Worm (Caenorhabditis elegans) whole organism, late embryonic: ENCODE results near the gene C30E1.4.

Experiments
- C08G9.2 ChIP-seq: sonication (generic microtip); optimal IDR thresholded peaks from 2 replicates; lab custom pipeline; 2016; ENCODE audit warnings: mild to moderate bottlenecking, missing genetic modification characterization, moderate library complexity, missing compliant biosample characterization
- C38D4.7 ChIP-seq: fragments of 200-800 bp; sonication (Bioruptor generic); optimal IDR thresholded peaks from 2 replicates; lab custom pipeline; 2018; ENCODE audit warnings: mild to moderate bottlenecking, missing genetic modification characterization, moderate library complexity, missing compliant biosample characterization
- F13H6.1 ChIP-seq: sonication (generic microtip); optimal IDR thresholded peaks from 2 replicates; lab custom pipeline; 2016; ENCODE audit warnings: missing genetic modification characterization, missing compliant biosample characterization
- K02D7.2 ChIP-seq: sonication (generic microtip); optimal IDR thresholded peaks from 2 replicates; lab custom pipeline; 2017; ENCODE audit warnings: mild to moderate bottlenecking, missing genetic modification characterization, missing compliant biosample characterization
- K09A11.1 ChIP-seq: sonication (generic microtip); optimal IDR thresholded peaks from 2 replicates; lab custom pipeline; 2017; ENCODE audit warnings: antibody characterized with exemption, mild to moderate bottlenecking, missing genetic modification characterization, missing compliant biosample characterization; ENCODE audit not compliant: insufficient read depth
- T23F11.4 ChIP-seq: fragments of 200-800 bp; sonication (Bioruptor generic); optimal IDR thresholded peaks from 2 replicates; lab custom pipeline; 2018; ENCODE audit warnings: mild to moderate bottlenecking, missing genetic modification characterization, missing compliant biosample characterization
- ceh-14 ChIP-seq: sonication (generic microtip); optimal IDR thresholded peaks from 2 replicates; lab custom pipeline; 2016; ENCODE audit warnings: missing genotype, missing genetic modification characterization, missing compliant biosample characterization
- ceh-18 ChIP-seq: sonication (generic microtip); optimal IDR thresholded peaks from 2 replicates; lab custom pipeline; 2016; ENCODE audit warnings: missing genetic modification characterization, missing compliant biosample characterization
- ceh-19 ChIP-seq: fragments of 200-800 bp; sonication (Bioruptor generic); optimal IDR thresholded peaks from 2 replicates; lab custom pipeline; 2018; ENCODE audit warnings: mild to moderate bottlenecking, missing genetic modification characterization, missing compliant biosample characterization
- ceh-22 ChIP-seq: sonication (generic microtip); optimal IDR thresholded peaks from 2 replicates; lab custom pipeline; 2017; ENCODE audit warnings: missing biosample characterization, missing genetic modification characterization
- ceh-34 ChIP-seq: sonication (generic microtip); optimal IDR thresholded peaks from 2 replicates; lab custom pipeline; 2016; ENCODE audit warnings: mild to moderate bottlenecking, missing genetic modification characterization, missing compliant biosample characterization
- ceh-45 ChIP-seq: fragments of 200-800 bp; sonication (Bioruptor generic); IDR thresholded peaks from 2 replicates; pipeline ENCODE4 v1.3.6; 2022; ENCODE audit warnings: missing genetic modification reagents, missing genetic modification characterization, missing compliant biosample characterization
- ceh-48 ChIP-seq: sonication (generic microtip); optimal IDR thresholded peaks from 2 replicates; lab custom pipeline; 2016; ENCODE audit warnings: missing genetic modification characterization, inconsistent platforms, missing compliant biosample characterization
- ceh-6 ChIP-seq: fragments of 200-800 bp; sonication (Bioruptor generic); optimal IDR thresholded peaks from 2 replicates; lab custom pipeline; 2018; ENCODE audit warnings: mild to moderate bottlenecking, missing genetic modification characterization, missing compliant biosample characterization
- ceh-9 ChIP-seq: sonication (generic microtip); optimal IDR thresholded peaks from 2 replicates; lab custom pipeline; 2016; ENCODE audit warnings: mild to moderate bottlenecking, missing genetic modification characterization, inconsistent platforms, missing compliant biosample characterization
- che-1 ChIP-seq: sonication (generic microtip); optimal IDR thresholded peaks from 2 replicates; lab custom pipeline; 2016; ENCODE audit warnings: mild to moderate bottlenecking, missing genetic modification characterization, missing compliant biosample characterization
- dmd-4 ChIP-seq: sonication (generic microtip); optimal IDR thresholded peaks from 2 replicates; lab custom pipeline; 2016; ENCODE audit warnings: borderline replicate concordance, missing genetic modification characterization, missing compliant biosample characterization
- elt-4 ChIP-seq: sonication (generic microtip); optimal IDR thresholded peaks from 2 replicates; lab custom pipeline; 2016; ENCODE audit warnings: missing genetic modification characterization, missing compliant biosample characterization
- ets-4 ChIP-seq: sonication (generic microtip); optimal IDR thresholded peaks from 2 replicates; lab custom pipeline; 2016; ENCODE audit warnings: missing genetic modification characterization, missing compliant biosample characterization
- fax-1 ChIP-seq: sonication (generic microtip); optimal IDR thresholded peaks from 2 replicates; lab custom pipeline; 2016; ENCODE audit warnings: missing genotype, missing genetic modification characterization, missing compliant biosample characterization
- fkh-10 ChIP-seq: fragments of 150-350 bp; optimal IDR thresholded peaks from 2 replicates; lab custom pipeline; 2014; ENCODE audit warnings: missing biosample characterization, missing genetic modification reagents, missing genetic modification characterization
- gmeb-2 ChIP-seq: sonication (generic microtip); optimal IDR thresholded peaks from 2 replicates; lab custom pipeline; 2016; ENCODE audit warnings: missing genetic modification characterization, inconsistent platforms, missing compliant biosample characterization
- hlh-13 ChIP-seq: fragments of 200-800 bp; sonication (Bioruptor generic); optimal IDR thresholded peaks from 2 replicates; lab custom pipeline; 2018; ENCODE audit warnings: mild to moderate bottlenecking, missing genetic modification characterization, missing compliant biosample characterization
- hlh-15 ChIP-seq: sonication (generic microtip); optimal IDR thresholded peaks from 2 replicates; lab custom pipeline; 2016; ENCODE audit warnings: missing genetic modification characterization, missing compliant biosample characterization
- hlh-30 ChIP-seq: sonication (generic microtip); optimal IDR thresholded peaks from 2 replicates; lab custom pipeline; 2017; ENCODE audit warnings: antibody characterized with exemption, missing genetic modification characterization, missing compliant biosample characterization; ENCODE audit not compliant: insufficient read depth
- hlh-6 ChIP-seq: sonication (generic microtip); optimal IDR thresholded peaks from 2 replicates; lab custom pipeline; 2016; ENCODE audit warnings: missing genotype, missing genetic modification characterization, missing compliant biosample characterization
- hlh-8 ChIP-seq: sonication (generic microtip); optimal IDR thresholded peaks from 2 replicates; lab custom pipeline; 2016; ENCODE audit warnings: missing genotype, missing genetic modification characterization, missing compliant biosample characterization
- lim-6 ChIP-seq: sonication (generic microtip); optimal IDR thresholded peaks from 2 replicates; lab custom pipeline; 2016; ENCODE audit warnings: missing genetic modification characterization, missing compliant biosample characterization
- lin-11 ChIP-seq: fragments of 200-800 bp; sonication (Bioruptor generic); optimal IDR thresholded peaks from 2 replicates; lab custom pipeline; 2018; ENCODE audit warnings: mild to moderate bottlenecking, missing genetic modification characterization, missing compliant biosample characterization
- madf-2 ChIP-seq: sonication (generic microtip); optimal IDR thresholded peaks from 2 replicates; lab custom pipeline; 2017; ENCODE audit warnings: missing genetic modification characterization, missing compliant biosample characterization
- mec-3 ChIP-seq: sonication (generic microtip); optimal IDR thresholded peaks from 2 replicates; lab custom pipeline; 2016; ENCODE audit warnings: borderline replicate concordance, missing genetic modification characterization, missing compliant biosample characterization
- nfya-1 ChIP-seq: sonication (generic microtip); optimal IDR thresholded peaks from 2 replicates; lab custom pipeline; 2017; ENCODE audit warnings: missing genetic modification characterization, mild to moderate bottlenecking, missing compliant biosample characterization, antibody characterized with exemption, moderate library complexity
- nhr-11 ChIP-seq: fragments of 150-350 bp; optimal IDR thresholded peaks from 2 replicates; lab custom pipeline; 2014; ENCODE audit warnings: missing biosample characterization, missing genetic modification characterization
- nhr-232 ChIP-seq: sonication (generic microtip); optimal IDR thresholded peaks from 2 replicates; lab custom pipeline; 2016; ENCODE audit warnings: missing genetic modification characterization, missing compliant biosample characterization
- odd-2 ChIP-seq: sonication (generic microtip); optimal IDR thresholded peaks from 2 replicates; lab custom pipeline; 2017; ENCODE audit warnings: antibody characterized with exemption, mild to moderate bottlenecking, missing genetic modification characterization, missing compliant biosample characterization
- pag-3 ChIP-seq: sonication (generic microtip); optimal IDR thresholded peaks from 2 replicates; lab custom pipeline; 2016; ENCODE audit warnings: missing compliant biosample characterization, missing genetic modification characterization, borderline replicate concordance
- pat-9 ChIP-seq: fragments of 200-800 bp; sonication (Bioruptor generic); optimal IDR thresholded peaks from 2 replicates; lab custom pipeline; 2018; ENCODE audit warnings: mild to moderate bottlenecking, missing genetic modification characterization, moderate library complexity, missing compliant biosample characterization
- pax-1 ChIP-seq: fragments of 150-350 bp; optimal IDR thresholded peaks from 2 replicates; lab custom pipeline; 2014; ENCODE audit warnings: missing biosample characterization, missing genetic modification characterization
- pha-2 ChIP-seq: sonication (generic microtip); optimal IDR thresholded peaks from 2 replicates; lab custom pipeline; 2017; ENCODE audit warnings: mild to moderate bottlenecking, missing genetic modification characterization, missing compliant biosample characterization
- pros-1 ChIP-seq: fragments of 150-350 bp; optimal IDR thresholded peaks from 2 replicates; lab custom pipeline; 2014; ENCODE audit warnings: missing biosample characterization, missing genetic modification reagents, missing genetic modification characterization
- rnt-1 ChIP-seq: sonication (generic microtip); optimal IDR thresholded peaks from 2 replicates; lab custom pipeline; 2016; ENCODE audit warnings: missing genetic modification characterization, missing compliant biosample characterization
- sdc-2 ChIP-seq: sonication (generic microtip); optimal IDR thresholded peaks from 2 replicates; lab custom pipeline; 2016; ENCODE audit warnings: missing genotype, missing genetic modification characterization, missing compliant biosample characterization
- sox-2 ChIP-seq: fragments of 200-800 bp; sonication (Bioruptor generic); IDR thresholded peaks from 2 replicates; pipeline ENCODE4 v1.3.6; 2022; ENCODE audit warnings: missing genetic modification reagents, missing genetic modification characterization, missing compliant biosample characterization
- syd-9 ChIP-seq: sonication (generic microtip); optimal IDR thresholded peaks from 2 replicates; lab custom pipeline; 2016; ENCODE audit warnings: mild to moderate bottlenecking, missing genetic modification characterization, moderate library complexity, missing compliant biosample characterization
- tbx-2 ChIP-seq: sonication (generic microtip); optimal IDR thresholded peaks from 2 replicates; lab custom pipeline; 2016; ENCODE audit warnings: missing genetic modification characterization, missing compliant biosample characterization
- ttx-3 ChIP-seq: sonication (generic microtip); optimal IDR thresholded peaks from 2 replicates; lab custom pipeline; 2016; ENCODE audit warnings: missing genetic modification reagents, missing genetic modification characterization, missing compliant biosample characterization
- unc-3 ChIP-seq, 2 experiments: fragments of 200-800 bp in 1 of 2; sonication (Bioruptor generic) in 1 of 2; sonication (generic microtip) in 1 of 2; conservative IDR thresholded peaks in 1 of 2; optimal IDR thresholded peaks in 1 of 2; 2 replicates each; pipeline versions ENCODE4 v1.3.6 to Lab custom; 2016 to 2022; ENCODE audit warnings: missing compliant biosample characterization in 2 of 2, missing genetic modification characterization in 2 of 2, missing genetic modification reagents in 1 of 2
- unc-55 ChIP-seq: sonication (generic microtip); optimal IDR thresholded peaks from 2 replicates; lab custom pipeline; 2017; ENCODE audit warnings: missing biosample characterization, missing genetic modification reagents, missing genetic modification characterization
- unc-86 ChIP-seq: sonication (generic microtip); optimal IDR thresholded peaks from 2 replicates; lab custom pipeline; 2016; ENCODE audit warnings: missing genetic modification characterization, missing compliant biosample characterization
- zip-5 ChIP-seq: sonication (generic microtip); optimal IDR thresholded peaks from 2 replicates; lab custom pipeline; 2016; ENCODE audit warnings: missing genetic modification characterization, missing compliant biosample characterization

C30E1.4 gene

ce11 chrX:16943934-16944914 lies 20.5 kb downstream of the C30E1.4 start:
- TF ChIP-seq hlh-8 (tag; lab: Kevin White, UChicago) (peak; percentile 20), rnt-1 (no peak), hlh-13 (GFP tag; lab: Kevin White, UChicago) (no peak), pax-1 (tag; lab: Kevin White, UChicago) (peak; percentile 86), fkh-10 (GFP tag; lab: Kevin White, UChicago) (no peak), dmd-4 (tag; lab: Kevin White, UChicago) (no peak), F13H6.1 (no peak), fax-1 (peak; percentile 49), lin-11 (tag; lab: Kevin White, UChicago) (peak; percentile 2), ceh-18 (no peak), unc-55 (no peak), mec-3 (no peak), madf-2 (tag; lab: Kevin White, UChicago) (peak; percentile 37), ceh-34 (tag; lab: Kevin White, UChicago) (no peak), C08G9.2 (tag; lab: Kevin White, UChicago) (no peak), ceh-19 (GFP tag; lab: Kevin White, UChicago) (peak; percentile 72), nfya-1 (no peak), hlh-30 (tag; lab: Kevin White, UChicago) (no peak), sdc-2 (tag; lab: Kevin White, UChicago) (no peak), pha-2 (peak; percentile 5), K09A11.1 (tag; lab: Kevin White, UChicago) (no peak), hlh-15 (tag; lab: Kevin White, UChicago) (no peak), pag-3 (tag; lab: Kevin White, UChicago) (no peak), che-1 (peak; percentile 75), sox-2 (GFP tag; lab: Robert Waterston, UW) (no peak), ceh-22 (tag; lab: Kevin White, UChicago) (no peak), zip-5 (no peak), C38D4.7 (GFP tag; lab: Kevin White, UChicago) (peak; percentile 54), ttx-3 (tag; lab: Kevin White, UChicago) (no peak), syd-9 (tag; lab: Kevin White, UChicago) (no peak), unc-86 (tag; lab: Kevin White, UChicago) (no peak), ceh-9 (tag; lab: Kevin White, UChicago) (peak; percentile 63), T23F11.4 (GFP tag; lab: Kevin White, UChicago) (peak; percentile 47), ets-4 (tag; lab: Kevin White, UChicago) (no peak), K02D7.2 (tag; lab: Kevin White, UChicago) (no peak), unc-3 (GFP tag; conservative IDR thresholded peaks at IDR 0.05; lab: Robert Waterston, UW) (peak; percentile 30; the same call in 1 of the 2 replicates), unc-3 (tag; optimal IDR thresholded peaks at IDR 0.05; lab: Kevin White, UChicago) (no peak), nhr-232 (tag; lab: Kevin White, UChicago) (no peak), tbx-2 (tag; lab: Kevin White, UChicago) (no peak), hlh-6 (tag; lab: Kevin White, UChicago) (no peak), ceh-6 (GFP tag; lab: Kevin White, UChicago) (no peak), lim-6 (tag; lab: Kevin White, UChicago) (no peak), gmeb-2 (tag; lab: Kevin White, UChicago) (peak; percentile 71), ceh-45 (GFP tag; lab: Robert Waterston, UW) (no peak), ceh-14 (tag; lab: Kevin White, UChicago) (no peak), nhr-11 (no peak), pat-9 (tag; lab: Kevin White, UChicago) (no peak), elt-4 (tag; lab: Kevin White, UChicago) (no peak), odd-2 (tag; lab: Kevin White, UChicago) (no peak), pros-1 (tag; lab: Kevin White, UChicago) (no peak), ceh-48 (tag; lab: Kevin White, UChicago) (no peak)
